Worm (Caenorhabditis elegans) whole organism, L1 larva: ENCODE results near the gene nhr-184.

ENCODE experiments used
- C04F5.9 ChIP-seq: sonication (generic microtip); optimal IDR thresholded peaks from 2 replicates; lab custom pipeline; 2016; ENCODE audit warnings: missing genetic modification characterization, missing compliant biosample characterization
- C16A3.4 ChIP-seq: fragments of 150-350 bp; optimal IDR thresholded peaks from 2 replicates; lab custom pipeline; 2014; ENCODE audit warnings: missing biosample characterization, missing genetic modification characterization
- aha-1 ChIP-seq: fragments of 150-350 bp; optimal IDR thresholded peaks from 2 replicates; lab custom pipeline; 2014; ENCODE audit warnings: missing biosample characterization, missing genetic modification characterization
- alr-1 ChIP-seq: fragments of 200-800 bp; sonication (Bioruptor generic); optimal IDR thresholded peaks from 2 replicates; lab custom pipeline; 2018; ENCODE audit warnings: borderline replicate concordance, mild to moderate bottlenecking, missing genetic modification characterization, missing compliant biosample characterization
- ceh-82 ChIP-seq, 3 experiments: fragments of 150-350 bp in 1 of 3; sonication (generic microtip) in 2 of 3; optimal IDR thresholded peaks; 2 replicates each; lab custom pipeline; 2014 to 2017; ENCODE audit warnings: missing biosample characterization in 3 of 3, missing genetic modification characterization in 3 of 3
- ces-1 ChIP-seq: fragments of 150-350 bp; optimal IDR thresholded peaks from 2 replicates; lab custom pipeline; 2014; ENCODE audit warnings: missing biosample characterization, missing genetic modification reagents, missing genetic modification characterization
- dsc-1 ChIP-seq: sonication (generic microtip); optimal IDR thresholded peaks from 2 replicates; lab custom pipeline; 2016; ENCODE audit warnings: mild to moderate bottlenecking, missing genetic modification characterization, missing compliant biosample characterization
- efl-1 ChIP-seq, 4 experiments: fragments of 150-350 bp; optimal IDR thresholded peaks in 3 of 4; peaks in 1 of 4; 1 replicate in 1 of 4; 2 replicates in 3 of 4; lab custom pipeline; 2014; ENCODE audit warnings: missing biosample characterization in 2 of 4, missing genetic modification characterization in 2 of 4, missing genetic modification reagents in 2 of 4
- egl-27 ChIP-seq, 2 experiments: fragments of 150-350 bp in 1 of 2; sonication (generic microtip); optimal IDR thresholded peaks; 3 replicates each; lab custom pipeline; 2017 to 2018; ENCODE audit warnings: missing biosample characterization in 2 of 2, missing genetic modification characterization in 2 of 2, missing genetic modification reagents in 2 of 2
- elt-2 ChIP-seq: sonication (generic microtip); optimal IDR thresholded peaks from 2 replicates; lab custom pipeline; 2016; ENCODE audit warnings: missing genetic modification characterization, mild to moderate bottlenecking, inconsistent platforms, missing compliant biosample characterization, missing genetic modification reagents
- elt-3 ChIP-seq, 6 experiments: fragments of 150-350 bp in 1 of 6; sonication (generic microtip); optimal IDR thresholded peaks; 2 replicates each; lab custom pipeline; 2017 to 2018; ENCODE audit warnings: missing biosample characterization in 6 of 6, missing genetic modification characterization in 6 of 6, inconsistent platforms in 1 of 6
- ets-5 ChIP-seq: fragments of 200-800 bp; sonication (Bioruptor generic); IDR thresholded peaks from 2 replicates; pipeline ENCODE4 v1.3.6; 2022; ENCODE audit warnings: missing genetic modification characterization, missing compliant biosample characterization
- fkh-10 ChIP-seq: sonication (generic microtip); optimal IDR thresholded peaks from 2 replicates; lab custom pipeline; 2017; ENCODE audit warnings: missing biosample characterization, missing genetic modification reagents, missing genetic modification characterization
- fkh-4 ChIP-seq: sonication (generic microtip); optimal IDR thresholded peaks from 2 replicates; lab custom pipeline; 2016; ENCODE audit warnings: missing compliant biosample characterization, missing genetic modification characterization, borderline replicate concordance
- fos-1 ChIP-seq: fragments of 150-350 bp; optimal IDR thresholded peaks from 2 replicates; lab custom pipeline; 2014; ENCODE audit warnings: missing biosample characterization, missing genetic modification characterization
- hlh-17 ChIP-seq: fragments of 200-800 bp; sonication (Bioruptor generic); optimal IDR thresholded peaks from 2 replicates; lab custom pipeline; 2018; ENCODE audit warnings: missing genetic modification characterization, mild to moderate bottlenecking, missing compliant biosample characterization, moderate library complexity, borderline replicate concordance
- hpl-2 ChIP-seq: fragments of 150-350 bp; optimal IDR thresholded peaks from 2 replicates; lab custom pipeline; 2014; ENCODE audit warnings: missing biosample characterization, missing genetic modification reagents, missing genetic modification characterization
- irx-1 ChIP-seq: sonication (generic microtip); optimal IDR thresholded peaks from 2 replicates; lab custom pipeline; 2016; ENCODE audit warnings: missing genetic modification characterization, missing compliant biosample characterization
- lin-35 ChIP-seq, 2 experiments: fragments of 150-350 bp; optimal IDR thresholded peaks; 2 replicates each; lab custom pipeline; 2014; ENCODE audit warnings: missing biosample characterization in 2 of 2, missing genetic modification characterization in 2 of 2, missing genetic modification reagents in 2 of 2
- lin-39 ChIP-seq: fragments of 150-350 bp; optimal IDR thresholded peaks from 2 replicates; lab custom pipeline; 2014; ENCODE audit warnings: missing biosample characterization, missing genetic modification reagents, missing genetic modification characterization
- lir-3 ChIP-seq: sonication (generic microtip); optimal IDR thresholded peaks from 2 replicates; lab custom pipeline; 2016; ENCODE audit warnings: mild to moderate bottlenecking, missing genetic modification characterization, moderate library complexity, missing compliant biosample characterization; ENCODE audit not compliant: poor library complexity
- mdl-1 ChIP-seq, 2 experiments: fragments of 150-350 bp; optimal IDR thresholded peaks; 2 replicates each; lab custom pipeline; 2014 to 2017; ENCODE audit warnings: missing biosample characterization in 2 of 2, missing genetic modification characterization in 2 of 2, inconsistent platforms in 1 of 2
- mef-2 ChIP-seq: fragments of 150-350 bp; optimal IDR thresholded peaks from 2 replicates; lab custom pipeline; 2014; ENCODE audit warnings: missing biosample characterization, missing genetic modification characterization
- nhr-11 ChIP-seq: fragments of 150-350 bp; optimal IDR thresholded peaks from 2 replicates; lab custom pipeline; 2014; ENCODE audit warnings: missing biosample characterization, missing genetic modification characterization
- nhr-20 ChIP-seq: sonication (generic microtip); optimal IDR thresholded peaks from 2 replicates; lab custom pipeline; 2016; ENCODE audit warnings: mild to moderate bottlenecking, missing genetic modification characterization, missing compliant biosample characterization
- nhr-71 ChIP-seq: sonication (generic microtip); optimal IDR thresholded peaks from 2 replicates; lab custom pipeline; 2016; ENCODE audit warnings: mild to moderate bottlenecking, missing genetic modification characterization, moderate library complexity, missing compliant biosample characterization
- nhr-77 ChIP-seq: fragments of 150-350 bp; optimal IDR thresholded peaks from 2 replicates; lab custom pipeline; 2014; ENCODE audit warnings: missing biosample characterization, missing genetic modification characterization
- nhr-90 ChIP-seq: sonication (generic microtip); optimal IDR thresholded peaks from 2 replicates; lab custom pipeline; 2016; ENCODE audit warnings: mild to moderate bottlenecking, missing genetic modification characterization, missing compliant biosample characterization; ENCODE audit not compliant: poor library complexity
- pag-3 ChIP-seq: sonication (generic microtip); optimal IDR thresholded peaks from 2 replicates; lab custom pipeline; 2017; ENCODE audit warnings: missing genetic modification characterization, mild to moderate bottlenecking, missing compliant biosample characterization, antibody characterized with exemption, borderline replicate concordance; ENCODE audit not compliant: insufficient read depth
- pax-3 ChIP-seq: fragments of 200-800 bp; sonication (Bioruptor generic); optimal IDR thresholded peaks from 2 replicates; lab custom pipeline; 2018; ENCODE audit warnings: mild to moderate bottlenecking, missing genetic modification characterization, moderate library complexity, missing compliant biosample characterization
- pqm-1 ChIP-seq: sonication (generic microtip); optimal IDR thresholded peaks from 3 replicates; lab custom pipeline; 2017; ENCODE audit warnings: missing biosample characterization, missing genetic modification characterization
- rnt-1 ChIP-seq: sonication (generic microtip); optimal IDR thresholded peaks from 2 replicates; lab custom pipeline; 2016; ENCODE audit warnings: mild to moderate bottlenecking, missing genetic modification characterization, moderate library complexity, missing compliant biosample characterization
- skn-1 ChIP-seq: fragments of 150-350 bp; optimal IDR thresholded peaks from 2 replicates; lab custom pipeline; 2014; ENCODE audit warnings: missing biosample characterization, missing genetic modification characterization
- snpc-4 ChIP-seq: fragments of 150-350 bp; optimal IDR thresholded peaks from 2 replicates; lab custom pipeline; 2014; ENCODE audit warnings: missing biosample characterization, missing genetic modification characterization
- snu-23 ChIP-seq: sonication (generic microtip); optimal IDR thresholded peaks from 2 replicates; lab custom pipeline; 2016; ENCODE audit warnings: missing genetic modification characterization, missing compliant biosample characterization
- sptf-1 ChIP-seq: fragments of 150-350 bp; optimal IDR thresholded peaks from 2 replicates; lab custom pipeline; 2014; ENCODE audit warnings: missing biosample characterization, missing genetic modification characterization
- sup-37 ChIP-seq: fragments of 200-800 bp; sonication (Bioruptor generic); optimal IDR thresholded peaks from 2 replicates; lab custom pipeline; 2018; ENCODE audit warnings: mild to moderate bottlenecking, missing genetic modification characterization, missing compliant biosample characterization
- tbx-2 ChIP-seq: sonication (generic microtip); optimal IDR thresholded peaks from 2 replicates; lab custom pipeline; 2016; ENCODE audit warnings: missing genetic modification characterization, missing compliant biosample characterization
- unc-30 ChIP-seq: sonication (generic microtip); optimal IDR thresholded peaks from 2 replicates; lab custom pipeline; 2017; ENCODE audit warnings: missing biosample characterization, missing genetic modification characterization
- unc-86 ChIP-seq: sonication (generic microtip); optimal IDR thresholded peaks from 2 replicates; lab custom pipeline; 2016; ENCODE audit warnings: missing genetic modification characterization, missing compliant biosample characterization
- zip-4 ChIP-seq: fragments of 200-800 bp; sonication (Bioruptor generic); optimal IDR thresholded peaks from 2 replicates; lab custom pipeline; 2018; ENCODE audit warnings: mild to moderate bottlenecking, missing genetic modification characterization, moderate library complexity, missing compliant biosample characterization
- ztf-11 ChIP-seq, 2 experiments: sonication (generic microtip); optimal IDR thresholded peaks; 2 replicates each; lab custom pipeline; 2016 to 2017; ENCODE audit warnings: missing genetic modification characterization in 2 of 2, missing biosample characterization in 1 of 2, missing compliant biosample characterization in 1 of 2
- ztf-4 ChIP-seq: fragments of 150-350 bp; optimal IDR thresholded peaks from 2 replicates; lab custom pipeline; 2014; ENCODE audit warnings: missing biosample characterization, missing genetic modification characterization

nhr-184 gene

ce11 chrV:2204080-2204479, 10.2 kb downstream of the nhr-184 start, which contains the start of gene cyp-33C12:
cyp-33C12 (minus strand) TSS chrV:2204400.
- TF ChIP-seq pax-3 (no peak), fkh-4 (peak; percentile 71), dsc-1 (tag; lab: Kevin White, UChicago) (peak; percentile 91)
- TF ChIP-seq, all 84 proteins: peak for 2

- TF ChIP-seq elt-2 (tag; lab: Kevin White, UChicago): peak; percentile 34
- TF ChIP-seq pax-3: no peak
- peak in 1 of 2 experiments; percentile 5 for TF ChIP-seq lin-35 (GFP tag; optimal IDR thresholded peaks at IDR 0.05; lab: Kevin White, UChicago)
Measured at ce11 chrV:2201240-2201639, 13.0 kb downstream of the nhr-184 start, which contains the start of gene cyp-32B1. cyp-32B1 (minus strand) TSS chrV:2201415.

ce11 chrV:2200402-2200801, 13.9 kb downstream of the nhr-184 start:
- TF ChIP-seq ces-1 (GFP tag; lab: Kevin White, UChicago): no peak
- no peak for TF ChIP-seq lin-35 (GFP tag; optimal IDR thresholded peaks at IDR 0.05; lab: Kevin White, UChicago)
- TF ChIP-seq alr-1: no peak
- no peak for TF ChIP-seq sup-37
- TF ChIP-seq ets-5: no peak
- TF ChIP-seq unc-86 (tag; lab: Kevin White, UChicago): no peak
- no peak for TF ChIP-seq ztf-4 (tag; lab: Kevin White, UChicago)
- no peak for TF ChIP-seq C16A3.4 (tag; lab: Kevin White, UChicago)
- TF ChIP-seq pqm-1 (tag; lab: Kevin White, UChicago): no peak

ce11 chrV:2199594-2199993, 14.7 kb downstream of the nhr-184 start:
- peak; percentile 26 for TF ChIP-seq snpc-4
- TF ChIP-seq unc-30: no peak
- TF ChIP-seq, all 84 proteins: peak for 1

ce11 chrV:2192117-2192516, 22.2 kb downstream of the nhr-184 start, which contains the start of gene nhr-13:
nhr-13 (plus strand) TSS chrV:2192485.
- no peak for TF ChIP-seq sptf-1
- TF ChIP-seq ets-5: no peak
- peak; percentile 30 for TF ChIP-seq snu-23 (GFP tag; lab: Kevin White, UChicago)
- no peak for TF ChIP-seq fos-1 (tag; lab: Kevin White, UChicago)
- no peak for TF ChIP-seq C04F5.9 (tag; lab: Kevin White, UChicago)
- TF ChIP-seq pag-3 (tag; lab: Kevin White, UChicago): no peak
- peak in 1 of 2 experiments; percentile 43 for TF ChIP-seq mdl-1 (tag; optimal IDR thresholded peaks at IDR 0.05; lab: Kevin White, UChicago)
- no peak for TF ChIP-seq nhr-71 (tag; lab: Kevin White, UChicago)
- peak; percentile 17 for TF ChIP-seq nhr-90
- no peak for TF ChIP-seq mef-2 (tag; lab: Kevin White, UChicago)
- no peak for TF ChIP-seq pqm-1 (tag; lab: Kevin White, UChicago)
- no peak for TF ChIP-seq zip-4 (GFP tag; lab: Kevin White, UChicago)
- TF ChIP-seq hlh-17 (GFP tag; lab: Kevin White, UChicago): no peak
- TF ChIP-seq nhr-20 (tag; lab: Kevin White, UChicago): peak; percentile 85
- TF ChIP-seq irx-1 (tag; lab: Kevin White, UChicago): no peak
- no peak for TF ChIP-seq egl-27 (tag; optimal IDR thresholded peaks at IDR 0.05; lab: Kevin White, UChicago)
- TF ChIP-seq nhr-77 (tag; lab: Kevin White, UChicago): no peak
- peak; percentile 50 for TF ChIP-seq elt-2 (tag; lab: Kevin White, UChicago)
- TF ChIP-seq lin-39 (tag; lab: Kevin White, UChicago): no peak
- TF ChIP-seq ceh-82 (tag; optimal IDR thresholded peaks at IDR 0.05; lab: Kevin White, UChicago): no peak
- no peak for TF ChIP-seq nhr-11 (tag; lab: Kevin White, UChicago)
- no peak for TF ChIP-seq ztf-4 (tag; lab: Kevin White, UChicago)
- no peak for TF ChIP-seq skn-1
- TF ChIP-seq alr-1: no peak
- no peak for TF ChIP-seq tbx-2 (tag; lab: Kevin White, UChicago)
- no peak for TF ChIP-seq aha-1 (tag; lab: Kevin White, UChicago)
- TF ChIP-seq fkh-10 (GFP tag; lab: Kevin White, UChicago): no peak
- TF ChIP-seq efl-1 (optimal IDR thresholded peaks at IDR 0.05; lab: Kevin White, UChicago): peak in 1 of 2 experiments; percentile 17
- peak in 1 of 2 experiments; percentile 50 for TF ChIP-seq efl-1 (GFP tag; optimal IDR thresholded peaks at IDR 0.05 in 1 of 2; lab: Kevin White, UChicago)
- peak; percentile 18 for TF ChIP-seq rnt-1 (tag; lab: Kevin White, UChicago)
- no peak for TF ChIP-seq elt-3 (tag; optimal IDR thresholded peaks at IDR 0.05; lab: Kevin White, UChicago)
- TF ChIP-seq hpl-2 (GFP tag; lab: Kevin White, UChicago): no peak
- no peak for TF ChIP-seq lir-3 (tag; lab: Kevin White, UChicago)
- peak; percentile 64 for TF ChIP-seq dsc-1 (tag; lab: Kevin White, UChicago)
- no peak for TF ChIP-seq ztf-11 (tag; optimal IDR thresholded peaks at IDR 0.05; lab: Kevin White, UChicago)
